Worm (Caenorhabditis elegans): ENCODE measurements around the gene ZK354.2.

ce11 chrIV:5297436-5298012 lies 15.7 kb upstream of the ZK354.2 start, which contains the start of the genes ZK354.6 and msp-113:
- TF ChIP-seq mxl-3 (GFP tag; optimal IDR thresholded peaks at IDR 0.05), result no peak
- TF ChIP-seq nhr-77 (tag; optimal IDR thresholded peaks at IDR 0.05), result no peak
- TF ChIP-seq nhr-28 (tag; optimal IDR thresholded peaks at IDR 0.05), result no peak
- no peak for TF ChIP-seq egl-27 (tag; optimal IDR thresholded peaks at IDR 0.05)
- peak in 1 of 2 experiments; percentile 27 for TF ChIP-seq unc-62 (GFP tag; optimal IDR thresholded peaks at IDR 0.05 in 1 of 2)
- no peak for TF ChIP-seq unc-62 (tag; optimal IDR thresholded peaks at IDR 0.05)
- no peak for TF ChIP-seq nhr-10 (tag; optimal IDR thresholded peaks at IDR 0.05)
- no peak for TF ChIP-seq unc-130 (GFP tag; optimal IDR thresholded peaks at IDR 0.05)
- TF ChIP-seq ama-1 (optimal IDR thresholded peaks at IDR 0.05), result no peak
- no peak for TF ChIP-seq mep-1 (tag; optimal IDR thresholded peaks at IDR 0.05)
- TF ChIP-seq lsy-2 (tag; optimal IDR thresholded peaks at IDR 0.05), result no peak
- TF ChIP-seq ztf-11 (tag; optimal IDR thresholded peaks at IDR 0.05), result no peak
- TF ChIP-seq hmg-1.1 (GFP tag; IDR thresholded peaks at IDR 0.05), result no peak
- TF ChIP-seq ztf-7 (tag; optimal IDR thresholded peaks at IDR 0.05), result no peak
- TF ChIP-seq F26F4.8 (GFP tag; conservative IDR thresholded peaks at IDR 0.05), result no peak
